Fruit fly (Drosophila melanogaster): ENCODE measurements around the gene Unc-76.

Gene Unc-76

dm6 chrX:2050070-2050899 is 30.1 kb upstream of the Unc-76 start, which contains the start of gene moody (continued):
- peak; percentile 97 for TF ChIP-seq maf-S (GFP tag; optimal IDR thresholded peaks at IDR 0.05)
- peak; percentile 90 for TF ChIP-seq kah (GFP tag; optimal IDR thresholded peaks at IDR 0.05)
- TF ChIP-seq CG17328 (GFP tag; IDR thresholded peaks at IDR 0.05): peak; percentile 98
- peak; percentile 94 for TF ChIP-seq CG13123 (GFP tag; optimal IDR thresholded peaks at IDR 0.05)
- peak; percentile 86 for TF ChIP-seq z (GFP tag; IDR thresholded peaks at IDR 0.05)
- peak; percentile 98 for TF ChIP-seq E2f1 (GFP tag; IDR thresholded peaks at IDR 0.05)
- peak; percentile 85 for TF ChIP-seq fd64A (GFP tag; optimal IDR thresholded peaks at IDR 0.05)
- no peak for TF ChIP-seq cad (GFP tag; optimal IDR thresholded peaks at IDR 0.05)
- TF ChIP-seq Hand (GFP tag; optimal IDR thresholded peaks at IDR 0.05): peak; percentile 97
- TF ChIP-seq CG31388 (GFP tag; optimal IDR thresholded peaks at IDR 0.05): peak; percentile 82
- peak; percentile 96 for TF ChIP-seq eyg (GFP tag; optimal IDR thresholded peaks at IDR 0.05)
- TF ChIP-seq row (GFP tag; IDR thresholded peaks at IDR 0.05): peak; percentile 100
- TF ChIP-seq B-H2 (GFP tag; optimal IDR thresholded peaks at IDR 0.05): peak; percentile 99
- TF ChIP-seq Blimp-1 (GFP tag; optimal IDR thresholded peaks at IDR 0.05): peak; percentile 96
- peak; percentile 93 for TF ChIP-seq CG11504 (tag; optimal IDR thresholded peaks at IDR 0.05)
- TF ChIP-seq CG9609 (GFP tag; optimal IDR thresholded peaks at IDR 0.05): peak; percentile 97
- peak; percentile 90 for TF ChIP-seq CG10147 (GFP tag; optimal IDR thresholded peaks at IDR 0.05)
- TF ChIP-seq CG14710 (tag; optimal IDR thresholded peaks at IDR 0.05): peak; percentile 79
- TF ChIP-seq org-1 (GFP tag; optimal IDR thresholded peaks at IDR 0.05): peak; percentile 95
- TF ChIP-seq NFAT (GFP tag; IDR thresholded peaks at IDR 0.05): peak; percentile 100
- peak; percentile 79 for TF ChIP-seq CG7928 (GFP tag; optimal IDR thresholded peaks at IDR 0.05)
- peak; percentile 97 for TF ChIP-seq onecut (GFP tag; IDR thresholded peaks at IDR 0.05)
- peak; percentile 93 for TF ChIP-seq dimm (GFP tag; IDR thresholded peaks at IDR 0.05)
- peak; percentile 91 for TF ChIP-seq gcm2 (GFP tag; optimal IDR thresholded peaks at IDR 0.05)
- peak; percentile 83 for TF ChIP-seq Sox100B (GFP tag; optimal IDR thresholded peaks at IDR 0.05)
- TF ChIP-seq Doc3 (GFP tag; IDR thresholded peaks at IDR 0.05; ENCODE audit: partially characterized antibody): no peak
- TF ChIP-seq CG2120 (GFP tag; optimal IDR thresholded peaks at IDR 0.05): peak; percentile 99
- TF ChIP-seq croc (GFP tag; conservative IDR thresholded peaks at IDR 0.05): peak; percentile 90
- peak; percentile 97 for TF ChIP-seq CG4617 (GFP tag; optimal IDR thresholded peaks at IDR 0.05; ENCODE audit: borderline replicate concordance)
- peak; percentile 98 for TF ChIP-seq Fer1 (GFP tag; optimal IDR thresholded peaks at IDR 0.05)
- peak; percentile 98 for TF ChIP-seq Aef1 (GFP tag; IDR thresholded peaks at IDR 0.05)
- peak; percentile 96 for TF ChIP-seq peb (GFP tag; IDR thresholded peaks at IDR 0.05)
- TF ChIP-seq CG13624 (GFP tag; optimal IDR thresholded peaks at IDR 0.05): peak; percentile 98
- peak; percentile 97 for TF ChIP-seq CrebB (tag; optimal IDR thresholded peaks at IDR 0.05)
- TF ChIP-seq CG13287 (GFP tag; IDR thresholded peaks at IDR 0.05; ENCODE audit: partially characterized antibody): peak; percentile 65; the same call in 1 of the 2 replicates
- peak; percentile 98 for TF ChIP-seq gro (GFP tag; optimal IDR thresholded peaks at IDR 0.05)
- no peak for TF ChIP-seq CG7271 (tag; optimal IDR thresholded peaks at IDR 0.05)
- TF ChIP-seq Oli (tag; optimal IDR thresholded peaks at IDR 0.05): peak; percentile 93
- TF ChIP-seq emc (GFP tag; optimal IDR thresholded peaks at IDR 0.05): peak; percentile 92
- TF ChIP-seq CG34422 (GFP tag; IDR thresholded peaks at IDR 0.05): peak; percentile 98
- peak; percentile 95 for TF ChIP-seq dmrt99B (tag; optimal IDR thresholded peaks at IDR 0.05)
- TF ChIP-seq jumu (GFP tag; optimal IDR thresholded peaks at IDR 0.05): peak; percentile 98
- peak; percentile 98 for TF ChIP-seq schlank (tag; optimal IDR thresholded peaks at IDR 0.05)
- peak; percentile 97 for TF ChIP-seq en (GFP tag; optimal IDR thresholded peaks at IDR 0.05)
- peak; percentile 88 for TF ChIP-seq run (tag; optimal IDR thresholded peaks at IDR 0.05)
- peak; percentile 62 for TF ChIP-seq bigmax (GFP tag; optimal IDR thresholded peaks at IDR 0.05)
- TF ChIP-seq tgo (GFP tag; IDR thresholded peaks at IDR 0.05): peak; percentile 98
